Fruit fly (Drosophila melanogaster): Measurements from ENCODE around the gene Cyp4g1.

Cyp4g1 gene

dm6 chrX:499589-500041, 30.5 kb upstream of the Cyp4g1 start (continued):
- TF ChIP-seq sisA (GFP tag; IDR thresholded peaks at IDR 0.05) = peak; percentile 60
- no peak for TF ChIP-seq CG7745 (tag; optimal IDR thresholded peaks at IDR 0.05)
- TF ChIP-seq her (GFP tag; optimal IDR thresholded peaks at IDR 0.05) = peak; percentile 71
- 0 out of 3 replicates have a peak, but pooled peaks have one; percentile 64 for TF ChIP-seq ken (GFP tag; IDR thresholded peaks at IDR 0.05)
- peak; percentile 72 for TF ChIP-seq CG4424 (GFP tag; optimal IDR thresholded peaks at IDR 0.05)
- TF ChIP-seq crp (GFP tag; optimal IDR thresholded peaks at IDR 0.05) = peak in 1 of 2 experiments; percentile 40
- TF ChIP-seq hbn (GFP tag; IDR thresholded peaks at IDR 0.05; ENCODE audit: partially characterized antibody) = no peak
- TF ChIP-seq az2 (GFP tag; optimal IDR thresholded peaks at IDR 0.05) = peak; percentile 64
- TF ChIP-seq crc (GFP tag; optimal IDR thresholded peaks at IDR 0.05) = peak; percentile 67
- TF ChIP-seq Mes4 (GFP tag; optimal IDR thresholded peaks at IDR 0.05) = peak; percentile 70
- peak; percentile 92 for TF ChIP-seq sens (GFP tag)
- peak; percentile 60 for TF ChIP-seq CG9876 (GFP tag; optimal IDR thresholded peaks at IDR 0.05)
- no peak for TF ChIP-seq CG10321 (GFP tag; IDR thresholded peaks at IDR 0.05)
- no peak for TF ChIP-seq knrl (GFP tag; IDR thresholded peaks at IDR 0.05; ENCODE audit: partially characterized antibody)
- peak; percentile 61 for TF ChIP-seq gsb-n (tag; optimal IDR thresholded peaks at IDR 0.05)
- TF ChIP-seq Hmr (GFP tag; optimal IDR thresholded peaks at IDR 0.05) = peak; percentile 94
- peak; percentile 78 for TF ChIP-seq CG18476 (GFP tag; optimal IDR thresholded peaks at IDR 0.05)
- no peak for TF ChIP-seq pros (GFP tag; optimal IDR thresholded peaks at IDR 0.05)
- TF ChIP-seq Nf-YB (GFP tag; optimal IDR thresholded peaks at IDR 0.05) = peak; percentile 58
- TF ChIP-seq stwl (tag; optimal IDR thresholded peaks at IDR 0.05) = no peak
- TF ChIP-seq CG11560 (tag; IDR thresholded peaks at IDR 0.05) = peak; percentile 50; the same call in 1 of the 3 replicates
- TF ChIP-seq Xbp1 (GFP tag; optimal IDR thresholded peaks at IDR 0.05) = peak; percentile 71
- TF ChIP-seq ro (GFP tag; IDR thresholded peaks at IDR 0.05) = no peak
- TF ChIP-seq salm (tag; optimal IDR thresholded peaks at IDR 0.05) = peak; percentile 80
- TF ChIP-seq sd (tag; optimal IDR thresholded peaks at IDR 0.05) = no peak
- TF ChIP-seq CG14050 (GFP tag; IDR thresholded peaks at IDR 0.05) = peak; percentile 41; the same call in 1 of the 3 replicates
- TF ChIP-seq Sry-δ (GFP tag; optimal IDR thresholded peaks at IDR 0.05) = peak; percentile 39
- peak; percentile 76 for TF ChIP-seq fu2 (GFP tag; optimal IDR thresholded peaks at IDR 0.05)
- peak; percentile 44 for TF ChIP-seq cato (GFP tag; optimal IDR thresholded peaks at IDR 0.05; ENCODE audit: borderline replicate concordance)
- TF ChIP-seq CG18262 (tag; optimal IDR thresholded peaks at IDR 0.05) = peak; percentile 75
- no peak for TF ChIP-seq CG42726 (GFP tag; IDR thresholded peaks at IDR 0.05; ENCODE audit: partially characterized antibody)
- peak; percentile 74 for TF ChIP-seq CG9215 (GFP tag; IDR thresholded peaks at IDR 0.05)
- peak; percentile 9 for TF ChIP-seq Ets97D (GFP tag; optimal IDR thresholded peaks at IDR 0.05)
- no peak for TF ChIP-seq Dp (GFP tag; optimal IDR thresholded peaks at IDR 0.05)
- peak; percentile 70 for TF ChIP-seq bab2 (GFP tag; optimal IDR thresholded peaks at IDR 0.05)
- peak; percentile 42; the same call in 1 of the 2 replicates for TF ChIP-seq cas (GFP tag; IDR thresholded peaks at IDR 0.05)
- peak; percentile 70 for TF ChIP-seq tgo (GFP tag; IDR thresholded peaks at IDR 0.05)
- TF ChIP-seq CG1529 (GFP tag; optimal IDR thresholded peaks at IDR 0.05) = peak; percentile 64
- TF ChIP-seq abd-A (tag; optimal IDR thresholded peaks at IDR 0.05) = peak; percentile 76
- TF ChIP-seq zf30C (GFP tag; optimal IDR thresholded peaks at IDR 0.05) = no peak
- peak in 1 of 2 experiments; percentile 23 for TF ChIP-seq insv (GFP tag; optimal IDR thresholded peaks at IDR 0.05)
- TF ChIP-seq usp (GFP tag; optimal IDR thresholded peaks at IDR 0.05) = no peak
- TF ChIP-seq CG14014 (GFP tag; IDR thresholded peaks at IDR 0.05) = peak; percentile 82
- no peak for TF ChIP-seq CG7963 (GFP tag; IDR thresholded peaks at IDR 0.05; ENCODE audit: partially characterized antibody)
- TF ChIP-seq H15 (GFP tag; IDR thresholded peaks at IDR 0.05) = peak; percentile 63; the same call in 1 of the 3 replicates
- no peak for TF ChIP-seq h (optimal IDR thresholded peaks at IDR 0.05)
- peak; percentile 98 for TF ChIP-seq Med (GFP tag)
- peak; percentile 62 for TF ChIP-seq CG10267 (tag; optimal IDR thresholded peaks at IDR 0.05)
- peak; percentile 77 for TF ChIP-seq Dip3 (GFP tag; optimal IDR thresholded peaks at IDR 0.05)
- peak; percentile 74 for TF ChIP-seq CG3847 (GFP tag; IDR thresholded peaks at IDR 0.05)
- TF ChIP-seq dysf (GFP tag; IDR thresholded peaks at IDR 0.05) = peak; percentile 84
